Worm (Caenorhabditis elegans): ENCODE results near the gene R74.8.

DNA sequence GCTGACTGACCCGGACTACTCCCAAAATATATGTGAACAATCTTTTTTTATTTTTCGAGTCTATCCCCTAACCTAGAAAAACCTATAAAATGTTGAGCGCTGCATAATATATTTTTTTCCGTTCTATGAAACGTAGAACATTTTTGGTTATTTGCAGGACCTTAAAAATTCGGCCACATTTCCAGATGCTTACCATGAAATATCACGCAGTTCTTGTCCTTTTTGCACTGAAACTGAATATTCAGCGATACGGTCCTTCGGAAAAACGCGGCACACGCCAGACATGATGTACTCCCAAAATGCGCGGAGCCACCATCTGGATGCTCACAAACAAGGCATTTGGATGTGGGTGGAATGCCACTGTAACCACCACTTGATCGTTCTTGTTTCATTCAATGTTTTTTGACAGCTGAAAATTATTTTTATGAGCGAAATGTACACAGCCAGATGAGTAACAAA is 26.8 kb downstream of the R74.8 start, which contains the start of gene nhr-20:
- TF ChIP-seq nhr-12 (tag; optimal IDR thresholded peaks at IDR 0.05) = no peak
- no peak for TF ChIP-seq pqm-1 (tag; optimal IDR thresholded peaks at IDR 0.05)
- TF ChIP-seq snpc-4 (tag; optimal IDR thresholded peaks at IDR 0.05) = no peak
- TF ChIP-seq C16A3.4 (tag; optimal IDR thresholded peaks at IDR 0.05) = no peak
- TF ChIP-seq lir-3 (tag; optimal IDR thresholded peaks at IDR 0.05; ENCODE audit: poor library complexity) = no peak
- TF ChIP-seq aly-2 (tag; optimal IDR thresholded peaks at IDR 0.05) = no peak
